Worm (Caenorhabditis elegans): ENCODE results near the gene T24E12.6.

DNA sequence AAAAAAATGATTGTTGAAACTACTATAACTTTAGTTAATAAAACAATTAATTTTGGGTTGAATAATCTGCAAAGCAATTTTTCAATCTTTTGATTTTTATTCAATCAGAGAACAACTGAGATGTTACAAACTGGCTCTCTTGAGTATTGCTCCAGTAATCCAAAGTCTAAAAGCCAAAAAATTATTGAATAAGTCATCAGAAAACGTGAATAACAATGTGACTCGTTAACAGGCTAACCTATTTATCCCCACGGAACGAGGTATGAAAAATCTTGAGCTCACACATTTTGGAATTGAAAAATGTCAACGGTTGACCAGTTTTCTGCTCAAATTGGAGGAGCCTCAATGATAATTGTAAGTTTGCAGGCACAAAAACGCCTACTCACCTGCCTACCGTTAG lies 4.0 kb downstream of the T24E12.6 start, which contains the start of gene srx-111:
- TF ChIP-seq dao-5 (tag; optimal IDR thresholded peaks at IDR 0.05) (no peak), him-1 (tag; optimal IDR thresholded peaks at IDR 0.05) (no peak), W03F9.2 (tag; optimal IDR thresholded peaks at IDR 0.05) (no peak)

Data from whole organism, L4/young adult.